Fruit fly (Drosophila melanogaster): ENCODE measurements around the gene kst.

kst gene

dm6 chr3L:3339695-3340226, 3.1 kb downstream of the kst start (continued):
- no peak for TF ChIP-seq CG9817 (tag; optimal IDR thresholded peaks at IDR 0.05)
- no peak for TF ChIP-seq jigr1 (GFP tag; IDR thresholded peaks at IDR 0.05)
- no peak for TF ChIP-seq fu2 (GFP tag; optimal IDR thresholded peaks at IDR 0.05)
- TF ChIP-seq pb (GFP tag; optimal IDR thresholded peaks at IDR 0.05), result no peak
- no peak for TF ChIP-seq Hr3 (GFP tag; optimal IDR thresholded peaks at IDR 0.05)
- TF ChIP-seq Blimp-1 (GFP tag; optimal IDR thresholded peaks at IDR 0.05), result no peak
- TF ChIP-seq CG17829 (tag; optimal IDR thresholded peaks at IDR 0.05), result no peak
- TF ChIP-seq CG11560 (tag; IDR thresholded peaks at IDR 0.05), result no peak
- TF ChIP-seq prd (optimal IDR thresholded peaks at IDR 0.05), result no peak
- TF ChIP-seq prd (GFP tag; IDR thresholded peaks at IDR 0.05), result 0 out of 3 replicates have a peak, but pooled peaks have one; percentile 9
- no peak for TF ChIP-seq Hr78 (GFP tag; optimal IDR thresholded peaks at IDR 0.05)
- no peak for TF ChIP-seq CG10565 (GFP tag; optimal IDR thresholded peaks at IDR 0.05)
- no peak for TF ChIP-seq Mes4 (GFP tag; optimal IDR thresholded peaks at IDR 0.05)
- TF ChIP-seq Xrp1 (GFP tag; IDR thresholded peaks at IDR 0.05), result no peak
- TF ChIP-seq Lpt (GFP tag; optimal IDR thresholded peaks at IDR 0.05), result no peak
- TF ChIP-seq aop (GFP tag; IDR thresholded peaks at IDR 0.05), result no peak
- TF ChIP-seq CG1602 (GFP tag; optimal IDR thresholded peaks at IDR 0.05), result no peak
- no peak for TF ChIP-seq CG5180 (GFP tag; optimal IDR thresholded peaks at IDR 0.05)
- TF ChIP-seq CG32767 (GFP tag; IDR thresholded peaks at IDR 0.05), result no peak
- TF ChIP-seq dmrt11E (tag; optimal IDR thresholded peaks at IDR 0.05), result no peak
- TF ChIP-seq CG7556 (GFP tag; optimal IDR thresholded peaks at IDR 0.05), result no peak
- no peak for TF ChIP-seq CG34376 (GFP tag; optimal IDR thresholded peaks at IDR 0.05)
- TF ChIP-seq sd (tag; optimal IDR thresholded peaks at IDR 0.05), result no peak
- TF ChIP-seq esg (GFP tag; conservative IDR thresholded peaks at IDR 0.05), result no peak
- no peak for TF ChIP-seq zf30C (GFP tag; optimal IDR thresholded peaks at IDR 0.05)
- no peak for TF ChIP-seq CG10979 (tag; optimal IDR thresholded peaks at IDR 0.05)
- peak in 1 of 2 experiments; percentile 35 for TF ChIP-seq Hr51 (GFP tag; optimal IDR thresholded peaks at IDR 0.05)
- TF ChIP-seq slbo (GFP tag; IDR thresholded peaks at IDR 0.05), result peak; percentile 55
- no peak for TF ChIP-seq lilli (GFP tag; optimal IDR thresholded peaks at IDR 0.05)
- no peak for TF ChIP-seq CG9609 (GFP tag; optimal IDR thresholded peaks at IDR 0.05)
- no peak for TF ChIP-seq sisA (GFP tag; IDR thresholded peaks at IDR 0.05)
- no peak for TF ChIP-seq Neu2 (GFP tag; optimal IDR thresholded peaks at IDR 0.05; ENCODE audit: borderline replicate concordance)
- no peak for TF ChIP-seq HLH4C (GFP tag; IDR thresholded peaks at IDR 0.05; ENCODE audit: partially characterized antibody)
- TF ChIP-seq en (GFP tag; optimal IDR thresholded peaks at IDR 0.05), result no peak
- TF ChIP-seq CG8089 (GFP tag; optimal IDR thresholded peaks at IDR 0.05), result no peak
- no peak for TF ChIP-seq CG5953 (GFP tag; IDR thresholded peaks at IDR 0.05)
- no peak for TF ChIP-seq CG15011 (GFP tag; optimal IDR thresholded peaks at IDR 0.05)
- no peak for TF ChIP-seq da (GFP tag; optimal IDR thresholded peaks at IDR 0.05)
- TF ChIP-seq CG11723 (GFP tag; optimal IDR thresholded peaks at IDR 0.05), result no peak
- TF ChIP-seq lov (optimal IDR thresholded peaks at IDR 0.05), result no peak
- no peak for TF ChIP-seq lov (GFP tag; IDR thresholded peaks at IDR 0.05)
- no peak for TF ChIP-seq CG11093 (GFP tag; IDR thresholded peaks at IDR 0.05)
- TF ChIP-seq CG1529 (GFP tag; optimal IDR thresholded peaks at IDR 0.05), result no peak
- no peak for TF ChIP-seq Aef1 (GFP tag; IDR thresholded peaks at IDR 0.05)
- TF ChIP-seq CG10543 (GFP tag; optimal IDR thresholded peaks at IDR 0.05), result no peak
- no peak for TF ChIP-seq Side (GFP tag; optimal IDR thresholded peaks at IDR 0.05)
- peak; percentile 7 for TF ChIP-seq CG12391 (tag; optimal IDR thresholded peaks at IDR 0.05)
- no peak for TF ChIP-seq E2f2 (GFP tag; IDR thresholded peaks at IDR 0.05)
- TF ChIP-seq CG13123 (GFP tag; optimal IDR thresholded peaks at IDR 0.05), result no peak
- no peak for TF ChIP-seq fd96Cb (tag; optimal IDR thresholded peaks at IDR 0.05)
